Fruit fly (Drosophila melanogaster) whole organism, wandering third instar larva: ENCODE results near the gene PolG1.

Experiments
- OdsH ChIP-seq: fragments of 200-800 bp; sonication (Bioruptor generic); optimal IDR thresholded peaks from 2 replicates; lab custom pipeline; 2016; ENCODE audit warnings: missing biosample characterization, mild to moderate bottlenecking, missing genetic modification characterization
- h ChIP-seq: fragments of 200-800 bp; sonication (Bioruptor generic); optimal IDR thresholded peaks from 3 replicates; lab custom pipeline; 2016; ENCODE audit warnings: missing biosample characterization, mild to moderate bottlenecking, missing genetic modification characterization

DNA sequence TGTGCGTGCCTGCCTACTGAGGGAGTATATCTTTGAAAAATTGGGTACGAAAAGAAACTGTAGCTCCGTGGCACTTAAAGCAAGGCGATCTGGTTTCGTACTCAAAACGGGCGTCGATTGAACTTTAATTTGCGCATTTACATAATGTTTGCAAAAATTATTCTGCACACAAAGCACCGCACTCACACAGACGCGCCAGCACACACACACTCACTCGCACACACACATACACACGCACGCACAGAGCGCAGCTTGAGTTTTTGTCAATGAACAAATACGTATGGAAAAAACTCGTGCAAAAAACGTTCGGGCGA, 47.8 kb downstream of the PolG1 start:
- no peak for TF ChIP-seq OdsH
- no peak for TF ChIP-seq h (GFP tag; lab: Kevin White, UChicago)
